Worm (Caenorhabditis elegans): ENCODE data around the gene T28D6.4.
A peak's percentile ranks its signal among the peaks of the same experiment; 100 is the strongest.

Gene T28D6.4

ce11 chrIII:11343041-11343440 is 17.2 kb upstream of the T28D6.4 start, which contains the start of the genes T28D6.6 and pen-2:
T28D6.6 (minus strand) TSS chrIII:11343108.
pen-2 (plus strand) TSS chrIII:11343322.
- no peak for TF ChIP-seq dox-1 (GFP tag; IDR thresholded peaks at IDR 0.05)
- peak; percentile 36; the same call in 1 of the 2 replicates for TF ChIP-seq F33H1.4 (GFP tag; IDR thresholded peaks at IDR 0.05)
- no peak for TF ChIP-seq hmg-20 (GFP tag; IDR thresholded peaks at IDR 0.05)
- no peak for TF ChIP-seq efl-1 (GFP tag; optimal IDR thresholded peaks at IDR 0.05)
- no peak for TF ChIP-seq tlf-1 (GFP tag; optimal IDR thresholded peaks at IDR 0.05)
- no peak for TF ChIP-seq rcor-1 (GFP tag; IDR thresholded peaks at IDR 0.05)
- no peak for TF ChIP-seq him-1 (tag; optimal IDR thresholded peaks at IDR 0.05)
- no peak for TF ChIP-seq lir-1 (GFP tag; conservative IDR thresholded peaks at IDR 0.05)
- no peak for TF ChIP-seq ztf-25 (GFP tag; IDR thresholded peaks at IDR 0.05)
- TF ChIP-seq xnd-1 (tag; optimal IDR thresholded peaks at IDR 0.05), result no peak
- TF ChIP-seq egl-44 (GFP tag; IDR thresholded peaks at IDR 0.05), result no peak
- TF ChIP-seq snpc-4 (GFP tag; optimal IDR thresholded peaks at IDR 0.05), result no peak
- no peak for TF ChIP-seq snpc-4 (tag; optimal IDR thresholded peaks at IDR 0.05)
- TF ChIP-seq nhr-179 (tag; optimal IDR thresholded peaks at IDR 0.05), result no peak
- TF ChIP-seq ceh-100 (GFP tag; IDR thresholded peaks at IDR 0.05), result no peak
- no peak for TF ChIP-seq F49E8.2 (tag; optimal IDR thresholded peaks at IDR 0.05; ENCODE audit: insufficient read depth)
- TF ChIP-seq madf-6 (GFP tag; IDR thresholded peaks at IDR 0.05), result 0 out of 2 replicates have a peak, but pooled peaks have one; percentile 17
- TF ChIP-seq athp-1 (tag; optimal IDR thresholded peaks at IDR 0.05), result no peak
- TF ChIP-seq lin-35 (GFP tag; optimal IDR thresholded peaks at IDR 0.05), result no peak
- no peak for TF ChIP-seq fkh-3 (tag; optimal IDR thresholded peaks at IDR 0.05)
- TF ChIP-seq K12H6.12 (tag; optimal IDR thresholded peaks at IDR 0.05), result no peak
- TF ChIP-seq madf-8 (GFP tag; conservative IDR thresholded peaks at IDR 0.05), result no peak
- TF ChIP-seq ccch-3 (GFP tag; optimal IDR thresholded peaks at IDR 0.05), result no peak
- TF ChIP-seq lin-54 (GFP tag; optimal IDR thresholded peaks at IDR 0.05), result no peak
- TF ChIP-seq sdz-38 (tag; optimal IDR thresholded peaks at IDR 0.05), result no peak
- no peak for TF ChIP-seq F10E7.11 (tag; optimal IDR thresholded peaks at IDR 0.05)
- no peak for TF ChIP-seq bed-1 (GFP tag; IDR thresholded peaks at IDR 0.05)
- TF ChIP-seq lsl-1 (GFP tag; optimal IDR thresholded peaks at IDR 0.05), result peak; percentile 23
- no peak for TF ChIP-seq D2030.7 (GFP tag; IDR thresholded peaks at IDR 0.05)
- TF ChIP-seq madf-3 (GFP tag; IDR thresholded peaks at IDR 0.05), result no peak
- TF ChIP-seq pha-4 (tag; optimal IDR thresholded peaks at IDR 0.05), result no peak
- TF ChIP-seq ekl-4 (GFP tag; IDR thresholded peaks at IDR 0.05), result 0 out of 2 replicates have a peak, but pooled peaks have one; percentile 32

ce11 chrIII:11344125-11344524 is 16.1 kb upstream of the T28D6.4 start:
- no peak for TF ChIP-seq attf-3 (GFP tag; conservative IDR thresholded peaks at IDR 0.05)
- TF ChIP-seq nfyb-1 (GFP tag; IDR thresholded peaks at IDR 0.05), result no peak
- peak; percentile 93 for TF ChIP-seq madf-6 (GFP tag; IDR thresholded peaks at IDR 0.05)
- no peak for TF ChIP-seq rcor-1 (GFP tag; IDR thresholded peaks at IDR 0.05)
- TF ChIP-seq snpc-1.1 (tag; optimal IDR thresholded peaks at IDR 0.05; ENCODE audit: insufficient read depth), result peak; percentile 59
- peak; percentile 87 for TF ChIP-seq madf-8 (GFP tag; conservative IDR thresholded peaks at IDR 0.05)
- TF ChIP-seq zfh-2 (GFP tag; conservative IDR thresholded peaks at IDR 0.05), result no peak
- peak; percentile 15 for TF ChIP-seq F49E8.2 (tag; optimal IDR thresholded peaks at IDR 0.05; ENCODE audit: insufficient read depth)
- peak; percentile 40 for TF ChIP-seq dpl-1 (GFP tag; optimal IDR thresholded peaks at IDR 0.05)
- peak; percentile 95 for TF ChIP-seq F33H1.4 (GFP tag; IDR thresholded peaks at IDR 0.05)
- TF ChIP-seq hlh-12 (tag; optimal IDR thresholded peaks at IDR 0.05), result no peak
- TF ChIP-seq B0336.3 (GFP tag; IDR thresholded peaks at IDR 0.05), result peak; percentile 34
- peak; percentile 27; the same call in 1 of the 2 replicates for TF ChIP-seq hmg-1.2 (GFP tag; IDR thresholded peaks at IDR 0.05)
- TF ChIP-seq ceh-91 (GFP tag; IDR thresholded peaks at IDR 0.05), result peak; percentile 64
- TF ChIP-seq snpc-1.3 (tag; optimal IDR thresholded peaks at IDR 0.05; ENCODE audit: insufficient read depth), result peak; percentile 56
- no peak for TF ChIP-seq F52B5.7 (tag; optimal IDR thresholded peaks at IDR 0.05)
- no peak for TF ChIP-seq nhr-120 (GFP tag; IDR thresholded peaks at IDR 0.05)
- TF ChIP-seq xnd-1 (tag; optimal IDR thresholded peaks at IDR 0.05), result peak; percentile 91
- TF ChIP-seq D2030.7 (GFP tag; IDR thresholded peaks at IDR 0.05), result peak; percentile 70
- TF ChIP-seq ekl-4 (GFP tag; IDR thresholded peaks at IDR 0.05), result peak; percentile 49; the same call in 1 of the 2 replicates
- TF ChIP-seq him-1 (tag; optimal IDR thresholded peaks at IDR 0.05), result peak; percentile 17
- TF ChIP-seq Y67H2A.10 (GFP tag; conservative IDR thresholded peaks at IDR 0.05), result no peak
- peak; percentile 97 for TF ChIP-seq lsl-1 (GFP tag; optimal IDR thresholded peaks at IDR 0.05)
- TF ChIP-seq tbp1 (GFP tag; optimal IDR thresholded peaks at IDR 0.05), result peak; percentile 31
- TF ChIP-seq snpc-3.4 (tag; optimal IDR thresholded peaks at IDR 0.05), result peak; percentile 17
- TF ChIP-seq dox-1 (GFP tag; IDR thresholded peaks at IDR 0.05), result peak; percentile 50; the same call in 1 of the 2 replicates
